Worm (Caenorhabditis elegans): ENCODE measurements around the gene nspc-17.

nspc-17 gene

DNA sequence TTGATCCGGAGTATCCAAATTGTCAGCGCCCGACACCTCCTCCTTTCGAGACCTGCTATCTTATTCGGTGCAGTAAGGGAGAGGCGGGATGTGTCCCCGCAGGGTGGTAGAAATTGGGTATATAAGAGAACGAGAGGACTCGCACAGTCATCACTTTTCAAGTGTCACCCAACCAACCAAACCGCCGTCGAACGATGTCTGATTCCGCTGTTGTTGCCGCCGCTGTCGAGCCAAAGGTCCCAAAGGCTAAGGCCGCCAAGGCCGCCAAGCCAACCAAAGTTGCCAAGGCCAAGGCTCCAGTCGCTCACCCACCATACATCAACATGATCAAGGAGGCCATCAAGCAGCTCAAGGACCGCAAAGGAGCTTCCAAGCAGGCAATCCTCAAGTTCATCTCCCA, 35.0 kb downstream of the nspc-17 start, which contains the start of gene his-24:
his-24 (plus strand) TSS at position 150 of the 400 bp plus-strand sequence.
- TF ChIP-seq ceh-40 (GFP tag; IDR thresholded peaks at IDR 0.05) (no peak), lin-40 (tag; optimal IDR thresholded peaks at IDR 0.05) (peak; percentile 78), bed-2 (GFP tag; IDR thresholded peaks at IDR 0.05) (no peak), nfya-2 (GFP tag; IDR thresholded peaks at IDR 0.05) (no peak), ZK185.1 (tag; optimal IDR thresholded peaks at IDR 0.05; ENCODE audit: poor library complexity, severe bottlenecking) (no peak), pha-4 (tag; optimal IDR thresholded peaks at IDR 0.05) (no peak), attf-5 (GFP tag; optimal IDR thresholded peaks at IDR 0.05) (no peak), Y67H2A.10 (GFP tag; conservative IDR thresholded peaks at IDR 0.05) (no peak), hlh-12 (tag; optimal IDR thresholded peaks at IDR 0.05) (no peak), F37B4.10 (GFP tag; IDR thresholded peaks at IDR 0.05) (no peak), cebp-2 (GFP tag; IDR thresholded peaks at IDR 0.05) (no peak), tbx-9 (tag; optimal IDR thresholded peaks at IDR 0.05; ENCODE audit: borderline replicate concordance) (no peak), nhr-120 (GFP tag; IDR thresholded peaks at IDR 0.05) (no peak), tbp1 (GFP tag; optimal IDR thresholded peaks at IDR 0.05) (peak; percentile 67), die-1 (tag; optimal IDR thresholded peaks at IDR 0.05) (no peak), cebp-1 (GFP tag; IDR thresholded peaks at IDR 0.05) (no peak), cebp-1 (tag; optimal IDR thresholded peaks at IDR 0.05) (no peak), efl-1 (GFP tag; optimal IDR thresholded peaks at IDR 0.05) (no peak), Y56A3A.18 (GFP tag; IDR thresholded peaks at IDR 0.05) (no peak), lsy-27 (tag; optimal IDR thresholded peaks at IDR 0.05; ENCODE audit: borderline replicate concordance, insufficient read depth) (no peak), hmg-1.2 (GFP tag; IDR thresholded peaks at IDR 0.05) (peak; percentile 35; the same call in 1 of the 2 replicates), ets-4 (GFP tag; optimal IDR thresholded peaks at IDR 0.05) (no peak), fkh-3 (tag; optimal IDR thresholded peaks at IDR 0.05) (no peak), nhr-90 (tag; optimal IDR thresholded peaks at IDR 0.05) (no peak), bed-1 (GFP tag; IDR thresholded peaks at IDR 0.05) (no peak), snpc-1.1 (tag; optimal IDR thresholded peaks at IDR 0.05; ENCODE audit: insufficient read depth) (no peak), F23B12.7 (tag; optimal IDR thresholded peaks at IDR 0.05; ENCODE audit: insufficient read depth) (peak; percentile 36), ztf-18 (tag; optimal IDR thresholded peaks at IDR 0.05) (peak; percentile 17), K12H6.12 (tag; optimal IDR thresholded peaks at IDR 0.05) (peak; percentile 64), rec-8 (tag; optimal IDR thresholded peaks at IDR 0.05) (no peak), attf-3 (GFP tag; conservative IDR thresholded peaks at IDR 0.05) (no peak), madf-6 (GFP tag; IDR thresholded peaks at IDR 0.05) (no peak), madf-3 (GFP tag; IDR thresholded peaks at IDR 0.05) (no peak), F57A8.1 (GFP tag; optimal IDR thresholded peaks at IDR 0.05) (no peak), Y53F4B.3 (GFP tag; IDR thresholded peaks at IDR 0.05) (no peak), ekl-4 (GFP tag; IDR thresholded peaks at IDR 0.05) (no peak; the same call in 1 of the 2 replicates), gei-17 (GFP tag; optimal IDR thresholded peaks at IDR 0.05) (no peak), hrde-1 (tag; optimal IDR thresholded peaks at IDR 0.05; ENCODE audit: borderline replicate concordance) (no peak), rcor-1 (GFP tag; IDR thresholded peaks at IDR 0.05) (no peak), nhr-80 (tag; optimal IDR thresholded peaks at IDR 0.05) (peak; percentile 37), dox-1 (GFP tag; IDR thresholded peaks at IDR 0.05) (peak; percentile 71), ztf-26 (tag; optimal IDR thresholded peaks at IDR 0.05) (no peak), dpff-1 (tag; optimal IDR thresholded peaks at IDR 0.05) (no peak), somi-1 (GFP tag; optimal IDR thresholded peaks at IDR 0.05) (no peak), dpl-1 (GFP tag; optimal IDR thresholded peaks at IDR 0.05) (no peak), mes-4 (tag; optimal IDR thresholded peaks at IDR 0.05) (no peak), let-526 (GFP tag; IDR thresholded peaks at IDR 0.05) (0 out of 2 replicates have a peak, but pooled peaks have one; percentile 11), hmg-20 (GFP tag; IDR thresholded peaks at IDR 0.05) (no peak), mel-28 (tag; optimal IDR thresholded peaks at IDR 0.05; ENCODE audit: borderline replicate concordance) (no peak)

All from whole organism, young adult.